Worm (Caenorhabditis elegans): ENCODE results near the gene fbxb-37.
"Not testable (repeated sequence)": the region's sequence is repeated elsewhere in the genome, so short reads cannot be mapped to it uniquely, and the experiment has no call there.

Gene fbxb-37

ce11 chrII:2046556-2046955 is 47.1 kb downstream of the fbxb-37 start, which contains the start of gene math-1:
Gene math-1, minus strand, starts transcription at chrII:2046656.
- not testable (repeated sequence) for TF ChIP-seq flt-1 (GFP tag; IDR thresholded peaks at IDR 0.05); T22C8.4 (GFP tag; IDR thresholded peaks at IDR 0.05); med-1 (GFP tag; optimal IDR thresholded peaks at IDR 0.05; ENCODE audit: insufficient read depth)

- no peak for TF ChIP-seq klf-2 (GFP tag; conservative IDR thresholded peaks at IDR 0.05)
- TF ChIP-seq med-1 (GFP tag; optimal IDR thresholded peaks at IDR 0.05; ENCODE audit: insufficient read depth): no peak
- no peak for TF ChIP-seq T22C8.4 (GFP tag; IDR thresholded peaks at IDR 0.05)
- no peak for TF ChIP-seq cog-1 (tag; optimal IDR thresholded peaks at IDR 0.05)
- TF ChIP-seq tab-1 (GFP tag; IDR thresholded peaks at IDR 0.05): no peak
- no peak for TF ChIP-seq ref-1 (GFP tag; conservative IDR thresholded peaks at IDR 0.05)
- TF ChIP-seq flt-1 (GFP tag; IDR thresholded peaks at IDR 0.05): no peak
- no peak for TF ChIP-seq ztf-23 (GFP tag; IDR thresholded peaks at IDR 0.05)
- no peak for TF ChIP-seq ztf-29 (GFP tag; IDR thresholded peaks at IDR 0.05)
These were observed 48.2 kb downstream of the fbxb-37 start, which contains the start of gene bath-24 for ce11 chrII:2045505-2045904. Gene bath-24, minus strand, starts transcription at chrII:2045605.

Measured in whole organism, midembryonic.